Worm (Caenorhabditis elegans) whole organism, early embryonic: Measurements from ENCODE around the gene ocam-1.

Experiments used
- B0310.2 ChIP-seq: sonication (generic microtip); optimal IDR thresholded peaks from 2 replicates; lab custom pipeline; 2016; ENCODE audit warnings: mild to moderate bottlenecking, missing genetic modification characterization, missing compliant biosample characterization
- F13C5.2 ChIP-seq: sonication (generic microtip); optimal IDR thresholded peaks from 2 replicates; lab custom pipeline; 2017; ENCODE audit warnings: mild to moderate bottlenecking, missing genetic modification characterization, inconsistent platforms, missing compliant biosample characterization
- aly-1 ChIP-seq: sonication (generic microtip); optimal IDR thresholded peaks from 2 replicates; lab custom pipeline; 2016; ENCODE audit warnings: missing genetic modification characterization, missing compliant biosample characterization
- ama-1 ChIP-seq: fragments of 150-350 bp; optimal IDR thresholded peaks from 2 replicates; lab custom pipeline; 2014
- ceh-13 ChIP-seq: fragments of 200-800 bp; sonication (Bioruptor generic); optimal IDR thresholded peaks from 2 replicates; lab custom pipeline; 2018; ENCODE audit warnings: mild to moderate bottlenecking, missing genetic modification characterization, missing compliant biosample characterization
- ceh-36 ChIP-seq: sonication (generic microtip); optimal IDR thresholded peaks from 2 replicates; lab custom pipeline; 2016; ENCODE audit warnings: missing genetic modification characterization, inconsistent platforms, missing compliant biosample characterization
- ets-7 ChIP-seq: sonication (generic microtip); optimal IDR thresholded peaks from 2 replicates; lab custom pipeline; 2016; ENCODE audit warnings: missing genotype, missing genetic modification characterization, missing compliant biosample characterization
- flt-1 ChIP-seq: fragments of 200-800 bp; sonication (Bioruptor generic); IDR thresholded peaks from 2 replicates; pipeline ENCODE4 v1.3.6; 2022; ENCODE audit warnings: missing genetic modification characterization, missing compliant biosample characterization
- hmbx-1 ChIP-seq: sonication (generic microtip); optimal IDR thresholded peaks from 2 replicates; lab custom pipeline; 2016; ENCODE audit warnings: mild to moderate bottlenecking, missing genetic modification characterization, missing compliant biosample characterization
- hmg-4 ChIP-seq: fragments of 200-800 bp; sonication (Bioruptor generic); optimal IDR thresholded peaks from 2 replicates; lab custom pipeline; 2018; ENCODE audit warnings: mild to moderate bottlenecking, missing genetic modification characterization, missing compliant biosample characterization
- hnd-1 ChIP-seq: sonication (generic microtip); optimal IDR thresholded peaks from 2 replicates; lab custom pipeline; 2016; ENCODE audit warnings: missing genetic modification characterization, missing compliant biosample characterization
- pes-1 ChIP-seq: fragments of 200-800 bp; sonication (Bioruptor generic); IDR thresholded peaks from 2 replicates; pipeline ENCODE4 v1.3.6; 2022; ENCODE audit warnings: missing genetic modification reagents, missing genetic modification characterization, missing compliant biosample characterization
- scrt-1 ChIP-seq: fragments of 200-800 bp; sonication (Bioruptor generic); IDR thresholded peaks from 2 replicates; pipeline ENCODE4 v1.3.6; 2022; ENCODE audit warnings: missing genetic modification characterization, missing compliant biosample characterization
- sea-1 ChIP-seq: fragments of 200-800 bp; sonication (Bioruptor generic); conservative IDR thresholded peaks from 2 replicates; pipeline ENCODE4 v1.3.6; 2022; ENCODE audit warnings: missing genetic modification characterization, missing compliant biosample characterization
- tbx-11 ChIP-seq: fragments of 200-800 bp; sonication (Bioruptor generic); IDR thresholded peaks from 2 replicates; pipeline ENCODE4 v1.3.6; 2022; ENCODE audit warnings: missing genetic modification characterization, missing compliant biosample characterization
- tbx-37 ChIP-seq: fragments of 200-800 bp; sonication (Bioruptor generic); conservative IDR thresholded peaks from 2 replicates; pipeline ENCODE4 v1.3.6; 2022; ENCODE audit warnings: missing genetic modification reagents, missing genetic modification characterization, missing compliant biosample characterization
- tra-4 ChIP-seq: sonication (generic microtip); optimal IDR thresholded peaks from 2 replicates; lab custom pipeline; 2017; ENCODE audit warnings: missing genetic modification characterization, missing compliant biosample characterization

The ocam-1 gene

DNA sequence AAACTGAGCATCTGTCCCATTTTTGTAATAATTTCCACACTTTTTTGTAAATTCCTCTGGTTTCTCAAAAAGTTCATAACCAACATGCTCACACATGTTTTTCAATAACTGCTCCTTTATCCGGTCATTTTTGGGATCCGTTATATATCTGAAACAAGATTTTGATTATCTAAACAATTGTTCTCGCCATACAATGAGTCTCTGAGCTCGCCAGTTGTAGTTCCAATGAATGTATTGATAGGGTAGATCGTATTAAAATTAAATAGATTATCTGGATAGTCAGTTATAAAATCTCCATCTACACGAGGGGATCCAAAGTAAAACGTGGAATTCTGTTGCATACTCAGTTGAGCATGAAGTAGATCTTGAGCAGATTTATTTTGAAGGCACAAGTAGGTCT is 9.0 kb upstream of the ocam-1 start:
- TF ChIP-seq hmg-4 (GFP tag; lab: Kevin White, UChicago) (no peak), tra-4 (tag; lab: Kevin White, UChicago) (no peak), scrt-1 (no peak), hmbx-1 (tag; lab: Kevin White, UChicago) (no peak), B0310.2 (tag; lab: Kevin White, UChicago) (no peak), sea-1 (GFP tag; lab: Robert Waterston, UW) (no peak), ceh-13 (no peak), pes-1 (no peak), flt-1 (GFP tag; lab: Robert Waterston, UW) (no peak), aly-1 (no peak), tbx-11 (GFP tag; lab: Robert Waterston, UW) (no peak), hnd-1 (tag; lab: Kevin White, UChicago) (no peak), tbx-37 (GFP tag; lab: Robert Waterston, UW) (no peak), ets-7 (tag; lab: Kevin White, UChicago) (no peak), F13C5.2 (tag; lab: Kevin White, UChicago) (no peak), ceh-36 (no peak), ama-1 (lab: Kevin White, UChicago) (no peak)

- TF ChIP-seq B0310.2 (tag; lab: Kevin White, UChicago) (no peak), F13C5.2 (tag; lab: Kevin White, UChicago) (no peak), sea-1 (GFP tag; lab: Robert Waterston, UW) (no peak), scrt-1 (no peak), pes-1 (no peak)
Observed at ce11 chrV:14175216-14175615, 7.7 kb upstream of the ocam-1 start, which contains the start of gene cest-2.2. TSS of gene cest-2.2 (minus strand) at chrV:14175355.

ce11 chrV:14171284-14171683 is 3.8 kb upstream of the ocam-1 start, which contains the start of gene cest-2.1:
TSS of gene cest-2.1 (minus strand) at chrV:14171481.
- TF ChIP-seq ceh-36 (no peak), tbx-11 (GFP tag; lab: Robert Waterston, UW) (no peak), sea-1 (GFP tag; lab: Robert Waterston, UW) (no peak), hmbx-1 (tag; lab: Kevin White, UChicago) (no peak), F13C5.2 (tag; lab: Kevin White, UChicago) (no peak), ama-1 (lab: Kevin White, UChicago) (no peak), ets-7 (tag; lab: Kevin White, UChicago) (no peak), ceh-13 (no peak), pes-1 (no peak), tra-4 (tag; lab: Kevin White, UChicago) (no peak), scrt-1 (no peak), flt-1 (GFP tag; lab: Robert Waterston, UW) (no peak), hnd-1 (tag; lab: Kevin White, UChicago) (no peak)

ce11 chrV:14166630-14167029 is 899 bp downstream of the ocam-1 start, which contains the start of gene cest-1.1:
TSS of gene cest-1.1 (minus strand) at chrV:14166730.
- TF ChIP-seq sea-1 (GFP tag; lab: Robert Waterston, UW) = no peak
- TF ChIP-seq F13C5.2 (tag; lab: Kevin White, UChicago) = no peak
- TF ChIP-seq aly-1 = no peak
- TF ChIP-seq hmbx-1 (tag; lab: Kevin White, UChicago) = no peak
- no peak for TF ChIP-seq hnd-1 (tag; lab: Kevin White, UChicago)
- no peak for TF ChIP-seq scrt-1
- no peak for TF ChIP-seq flt-1 (GFP tag; lab: Robert Waterston, UW)
- no peak for TF ChIP-seq tra-4 (tag; lab: Kevin White, UChicago)
- TF ChIP-seq ceh-13 = no peak
- TF ChIP-seq B0310.2 (tag; lab: Kevin White, UChicago) = no peak
- no peak for TF ChIP-seq tbx-11 (GFP tag; lab: Robert Waterston, UW)
- TF ChIP-seq pes-1 = no peak
- TF ChIP-seq ets-7 (tag; lab: Kevin White, UChicago) = no peak
- no peak for TF ChIP-seq ceh-36
- TF ChIP-seq ama-1 (lab: Kevin White, UChicago) = no peak
- TF ChIP-seq tbx-37 (GFP tag; lab: Robert Waterston, UW) = no peak

DNA sequence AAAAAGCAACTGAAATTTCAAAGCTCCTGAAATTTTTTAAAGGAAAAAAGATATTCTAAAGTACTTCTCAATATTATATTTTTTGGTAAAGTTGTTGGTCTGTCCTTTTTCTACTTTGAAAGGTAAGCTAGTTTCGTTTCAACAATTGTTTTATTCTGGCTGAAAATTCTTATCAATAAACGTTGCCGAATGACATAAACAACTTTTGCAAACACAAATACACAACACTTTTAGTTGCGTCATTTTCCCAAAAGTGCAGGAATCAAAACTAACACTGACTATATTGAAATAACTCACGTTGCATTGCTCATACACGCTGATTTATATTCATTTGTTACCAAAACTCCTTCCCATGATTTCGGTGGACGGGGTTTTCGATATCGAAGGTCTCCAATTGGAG is 1.8 kb downstream of the ocam-1 start:
- TF ChIP-seq ceh-36 (no peak), ama-1 (lab: Kevin White, UChicago) (no peak), hmg-4 (GFP tag; lab: Kevin White, UChicago) (no peak), aly-1 (no peak), tbx-37 (GFP tag; lab: Robert Waterston, UW) (no peak), flt-1 (GFP tag; lab: Robert Waterston, UW) (no peak), F13C5.2 (tag; lab: Kevin White, UChicago) (no peak), tra-4 (tag; lab: Kevin White, UChicago) (no peak), pes-1 (no peak), scrt-1 (no peak), ets-7 (tag; lab: Kevin White, UChicago) (no peak), sea-1 (GFP tag; lab: Robert Waterston, UW) (no peak)

DNA sequence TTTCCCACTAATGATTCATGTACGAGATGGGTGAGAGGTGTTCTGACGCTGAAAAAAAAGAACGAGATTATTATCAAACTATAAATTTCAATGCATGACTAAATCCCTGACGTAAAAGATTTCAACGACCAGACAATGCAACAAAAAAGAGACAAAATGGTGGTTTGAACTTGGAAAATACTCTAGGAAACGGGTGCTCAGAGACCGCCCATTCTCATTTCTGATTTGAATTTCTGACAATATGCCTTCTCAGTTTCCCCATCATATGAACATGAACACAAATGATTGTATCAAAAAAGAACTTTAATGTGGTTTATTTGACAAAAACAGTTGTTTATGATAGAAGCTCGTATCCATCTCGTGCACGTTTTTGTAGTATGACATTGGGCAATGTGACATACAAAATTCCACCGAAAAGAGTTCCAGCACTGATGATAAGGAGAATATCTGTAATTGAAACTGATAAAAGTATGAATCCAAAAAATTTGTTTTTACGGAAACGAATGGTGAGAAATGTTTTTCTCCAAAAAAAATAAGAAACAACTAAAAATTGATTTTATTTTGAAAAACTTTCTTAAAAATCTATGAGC is 4.5 kb downstream of the ocam-1 start, which contains the start of gene srd-26:
Gene srd-26 (minus strand): TSS at position 51 of the 590 bp plus-strand sequence.
- no peak for TF ChIP-seq ets-7 (tag; lab: Kevin White, UChicago)
- no peak for TF ChIP-seq F13C5.2 (tag; lab: Kevin White, UChicago)
- no peak for TF ChIP-seq sea-1 (GFP tag; lab: Robert Waterston, UW)
- no peak for TF ChIP-seq ceh-36

ce11 chrV:14160698-14161097 is 6.8 kb downstream of the ocam-1 start, which contains the start of gene cest-1.2:
TSS of gene cest-1.2 (minus strand) at chrV:14160862.
- TF ChIP-seq hmbx-1 (tag; lab: Kevin White, UChicago) (no peak), hmg-4 (GFP tag; lab: Kevin White, UChicago) (no peak), sea-1 (GFP tag; lab: Robert Waterston, UW) (no peak), tra-4 (tag; lab: Kevin White, UChicago) (no peak), F13C5.2 (tag; lab: Kevin White, UChicago) (no peak), B0310.2 (tag; lab: Kevin White, UChicago) (no peak), pes-1 (no peak), ets-7 (tag; lab: Kevin White, UChicago) (no peak), scrt-1 (no peak), tbx-37 (GFP tag; lab: Robert Waterston, UW) (no peak), ceh-13 (no peak), ceh-36 (no peak)
